Worm (Caenorhabditis elegans) whole organism, L3 larva: ENCODE results near the gene dod-19.

Experiments
- R02D3.7 ChIP-seq: fragments of 150-350 bp; optimal IDR thresholded peaks from 2 replicates; lab custom pipeline; 2014; ENCODE audit warnings: missing biosample characterization, missing genetic modification characterization
- ZK546.5 ChIP-seq: sonication (generic microtip); optimal IDR thresholded peaks from 2 replicates; lab custom pipeline; 2017; ENCODE audit warnings: missing biosample characterization, missing genetic modification characterization
- aly-2 ChIP-seq: fragments of 150-350 bp; optimal IDR thresholded peaks from 2 replicates; lab custom pipeline; 2014; ENCODE audit warnings: missing biosample characterization, missing genetic modification characterization
- ceh-28 ChIP-seq: fragments of 150-350 bp; optimal IDR thresholded peaks from 2 replicates; lab custom pipeline; 2014; ENCODE audit warnings: missing biosample characterization, missing genetic modification reagents, missing genetic modification characterization
- ceh-9 ChIP-seq: sonication (generic microtip); optimal IDR thresholded peaks from 2 replicates; lab custom pipeline; 2018; ENCODE audit warnings: missing biosample characterization, missing genetic modification characterization
- daf-12 ChIP-seq: fragments of 150-350 bp; optimal IDR thresholded peaks from 2 replicates; lab custom pipeline; 2014; ENCODE audit warnings: missing biosample characterization, missing genetic modification reagents, missing genetic modification characterization
- egl-27 ChIP-seq: sonication (generic microtip); optimal IDR thresholded peaks from 4 replicates; lab custom pipeline; 2017; ENCODE audit warnings: missing biosample characterization, missing genetic modification reagents, missing genetic modification characterization
- elt-1 ChIP-seq: fragments of 150-350 bp; optimal IDR thresholded peaks from 2 replicates; lab custom pipeline; 2014; ENCODE audit warnings: missing biosample characterization, missing genetic modification characterization
- elt-2 ChIP-seq: sonication (generic microtip); optimal IDR thresholded peaks from 2 replicates; lab custom pipeline; 2016; ENCODE audit warnings: missing genetic modification reagents, mild to moderate bottlenecking, missing genetic modification characterization, missing compliant biosample characterization
- fkh-10 ChIP-seq: sonication (generic microtip); optimal IDR thresholded peaks from 2 replicates; lab custom pipeline; 2017; ENCODE audit warnings: missing biosample characterization, missing genetic modification reagents, missing genetic modification characterization
- fos-1 ChIP-seq: fragments of 150-350 bp; optimal IDR thresholded peaks from 2 replicates; lab custom pipeline; 2014; ENCODE audit warnings: missing biosample characterization, missing genetic modification characterization
- lin-15B ChIP-seq: fragments of 150-350 bp; optimal IDR thresholded peaks from 2 replicates; lab custom pipeline; 2014; ENCODE audit warnings: missing biosample characterization, missing genetic modification characterization
- lin-39 ChIP-seq: fragments of 150-350 bp; optimal IDR thresholded peaks from 2 replicates; lab custom pipeline; 2018; ENCODE audit warnings: missing biosample characterization, missing genetic modification reagents, missing genetic modification characterization
- mml-1 ChIP-seq: fragments of 150-350 bp; sonication (generic microtip); optimal IDR thresholded peaks from 3 replicates; lab custom pipeline; 2014; ENCODE audit warnings: missing biosample characterization, missing genetic modification characterization
- nfya-1 ChIP-seq: sonication (generic microtip); optimal IDR thresholded peaks from 2 replicates; lab custom pipeline; 2017; ENCODE audit warnings: missing genetic modification characterization, mild to moderate bottlenecking, missing compliant biosample characterization, antibody characterized with exemption, moderate library complexity; ENCODE audit not compliant: insufficient read depth
- nhr-11 ChIP-seq: fragments of 150-350 bp; optimal IDR thresholded peaks from 2 replicates; lab custom pipeline; 2014; ENCODE audit warnings: missing biosample characterization, missing genetic modification characterization
- nhr-12 ChIP-seq: fragments of 150-350 bp; optimal IDR thresholded peaks from 2 replicates; lab custom pipeline; 2014; ENCODE audit warnings: missing biosample characterization, missing genetic modification characterization
- nhr-25 ChIP-seq: sonication (generic microtip); optimal IDR thresholded peaks from 2 replicates; lab custom pipeline; 2017; ENCODE audit warnings: missing biosample characterization, missing genetic modification characterization
- nhr-43 ChIP-seq: sonication (generic microtip); optimal IDR thresholded peaks from 2 replicates; lab custom pipeline; 2016; ENCODE audit warnings: mild to moderate bottlenecking, missing genetic modification characterization, missing compliant biosample characterization; ENCODE audit not compliant: poor library complexity, severe bottlenecking
- nhr-67 ChIP-seq: fragments of 150-350 bp; optimal IDR thresholded peaks from 2 replicates; lab custom pipeline; 2014; ENCODE audit warnings: missing biosample characterization, missing genetic modification characterization
- nhr-76 ChIP-seq: fragments of 150-350 bp; sonication (generic microtip); optimal IDR thresholded peaks from 5 replicates; lab custom pipeline; 2014; ENCODE audit warnings: missing biosample characterization, missing genetic modification characterization
- pqm-1 ChIP-seq: fragments of 150-350 bp; optimal IDR thresholded peaks from 2 replicates; lab custom pipeline; 2017; ENCODE audit warnings: missing biosample characterization, missing genetic modification characterization, inconsistent platforms
- skn-1 ChIP-seq: fragments of 150-350 bp; optimal IDR thresholded peaks from 2 replicates; lab custom pipeline; 2014; ENCODE audit warnings: missing biosample characterization, missing genetic modification characterization
- unc-39 ChIP-seq: sonication (generic microtip); optimal IDR thresholded peaks from 4 replicates; lab custom pipeline; 2017; ENCODE audit warnings: missing biosample characterization, missing genetic modification characterization
- zag-1 ChIP-seq: fragments of 150-350 bp; optimal IDR thresholded peaks from 2 replicates; lab custom pipeline; 2014; ENCODE audit warnings: missing biosample characterization, missing genetic modification characterization

dod-19 gene

DNA sequence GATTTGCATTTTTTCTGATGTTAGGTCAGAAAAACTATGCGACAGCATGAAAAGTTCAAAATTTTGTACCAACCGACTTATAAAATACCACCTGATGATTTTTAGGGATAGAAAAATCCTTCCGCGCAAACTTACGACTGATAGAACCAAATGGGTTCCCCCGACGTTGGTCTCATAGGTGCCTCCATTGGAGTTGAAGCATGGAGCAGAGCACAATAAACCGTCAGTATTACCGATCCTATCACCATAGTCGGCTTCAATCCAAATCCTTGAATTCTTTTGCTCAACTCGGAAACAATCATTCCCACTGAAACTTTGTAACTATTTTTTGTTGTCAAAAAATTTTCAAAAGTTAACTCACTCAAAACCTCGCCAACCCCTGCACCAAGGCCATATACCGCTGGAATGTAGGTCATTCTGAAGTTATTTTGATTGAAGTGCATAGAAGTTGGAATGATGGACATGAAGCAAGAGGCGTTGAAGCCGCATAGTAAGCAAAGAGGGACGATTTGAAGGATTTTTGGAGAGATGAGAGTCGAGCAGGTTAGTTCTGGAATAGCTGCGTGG, 24.7 kb upstream of the dod-19 start:
- TF ChIP-seq mml-1 (no peak), nhr-12 (tag; lab: Kevin White, UChicago) (no peak), nhr-25 (tag; lab: Kevin White, UChicago) (no peak), nhr-76 (no peak), fkh-10 (GFP tag; lab: Kevin White, UChicago) (no peak), lin-39 (no peak), nhr-11 (tag; lab: Kevin White, UChicago) (no peak), ceh-28 (no peak), pqm-1 (tag; lab: Kevin White, UChicago) (no peak), nfya-1 (tag; lab: Kevin White, UChicago) (no peak), nhr-43 (tag; lab: Kevin White, UChicago) (no peak), zag-1 (tag; lab: Kevin White, UChicago) (no peak), R02D3.7 (tag; lab: Kevin White, UChicago) (no peak), egl-27 (tag; lab: Kevin White, UChicago) (no peak)
- TF ChIP-seq, all 47 proteins: peak for 0

DNA sequence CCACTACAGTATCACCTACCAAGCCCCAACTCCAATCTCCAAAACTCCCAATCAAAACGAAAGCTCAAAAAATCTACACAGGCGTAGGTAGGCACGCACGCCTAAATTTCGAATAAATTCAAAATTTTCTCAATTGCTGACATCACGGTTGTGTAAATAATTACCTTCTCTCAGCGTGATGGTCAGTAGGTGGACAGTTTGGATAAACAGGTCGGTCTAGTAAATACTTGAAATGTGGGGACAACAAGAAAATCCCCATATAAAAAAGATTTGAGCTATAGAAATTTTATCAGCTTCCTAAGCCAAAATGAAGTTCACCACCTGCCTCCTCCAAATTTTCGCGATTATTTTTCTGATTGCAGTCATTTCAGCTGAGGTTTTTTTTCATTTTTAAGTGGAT, 23.5 kb upstream of the dod-19 start, which contains the start of gene B0554.1:
Gene B0554.1 (plus strand): TSS at position 301 of the 400 bp plus-strand sequence.
- no peak for TF ChIP-seq nhr-12 (tag; lab: Kevin White, UChicago)
- no peak for TF ChIP-seq skn-1 (tag; lab: Kevin White, UChicago)
- no peak for TF ChIP-seq nhr-11 (tag; lab: Kevin White, UChicago)
- TF ChIP-seq ceh-28 = no peak
- TF ChIP-seq R02D3.7 (tag; lab: Kevin White, UChicago) = no peak
- TF ChIP-seq fos-1 (tag; lab: Kevin White, UChicago) = no peak
- TF ChIP-seq aly-2 (tag; lab: Kevin White, UChicago) = no peak
- TF ChIP-seq fkh-10 (GFP tag; lab: Kevin White, UChicago) = no peak
- no peak for TF ChIP-seq nfya-1 (tag; lab: Kevin White, UChicago)

DNA sequence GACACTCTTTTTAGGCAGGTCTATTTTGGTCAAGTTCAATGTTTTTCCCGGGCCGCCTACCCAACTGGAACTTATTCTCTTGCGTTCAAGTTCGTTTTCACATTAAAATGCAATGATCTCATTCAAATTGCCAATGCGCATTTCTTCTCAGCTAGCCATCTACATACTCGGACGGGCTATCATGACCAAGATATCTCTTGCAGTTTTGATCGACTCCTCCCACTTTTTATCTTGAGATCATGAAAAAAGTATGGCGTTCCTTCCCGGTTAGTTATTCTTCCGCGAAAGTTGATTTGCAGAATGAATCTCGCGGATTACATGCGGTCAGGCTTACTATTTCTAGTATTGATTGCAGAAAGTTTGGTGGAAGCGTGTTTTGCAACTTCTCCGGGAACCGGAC, 19.3 kb upstream of the dod-19 start, which contains the start of gene B0554.2:
Gene B0554.2 (plus strand): TSS at position 301 of the 400 bp plus-strand sequence.
- no peak for TF ChIP-seq aly-2 (tag; lab: Kevin White, UChicago)
- TF ChIP-seq elt-1 = no peak
- TF ChIP-seq, all 47 proteins: peak for 0

DNA sequence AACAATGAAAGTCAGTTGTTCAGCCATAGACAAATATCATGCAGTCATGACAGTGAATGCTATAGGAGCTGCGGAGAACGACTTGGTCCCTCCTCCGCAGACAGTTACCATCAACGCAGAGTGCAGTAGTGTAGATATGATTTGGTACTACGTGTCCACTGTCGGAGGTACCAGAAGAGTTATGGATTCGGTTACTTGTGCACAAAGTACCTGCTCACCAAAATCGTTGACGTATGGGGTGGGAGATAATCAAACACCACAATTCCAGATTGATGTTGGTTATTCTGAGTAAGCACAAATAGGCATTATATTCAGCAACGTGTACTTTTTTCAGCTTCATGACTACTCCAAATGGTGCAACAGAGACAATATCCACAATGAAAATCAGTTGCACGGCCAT, 18.4 kb upstream of the dod-19 start:
- TF ChIP-seq zag-1 (tag; lab: Kevin White, UChicago) (no peak), nhr-67 (no peak), aly-2 (tag; lab: Kevin White, UChicago) (no peak)

DNA sequence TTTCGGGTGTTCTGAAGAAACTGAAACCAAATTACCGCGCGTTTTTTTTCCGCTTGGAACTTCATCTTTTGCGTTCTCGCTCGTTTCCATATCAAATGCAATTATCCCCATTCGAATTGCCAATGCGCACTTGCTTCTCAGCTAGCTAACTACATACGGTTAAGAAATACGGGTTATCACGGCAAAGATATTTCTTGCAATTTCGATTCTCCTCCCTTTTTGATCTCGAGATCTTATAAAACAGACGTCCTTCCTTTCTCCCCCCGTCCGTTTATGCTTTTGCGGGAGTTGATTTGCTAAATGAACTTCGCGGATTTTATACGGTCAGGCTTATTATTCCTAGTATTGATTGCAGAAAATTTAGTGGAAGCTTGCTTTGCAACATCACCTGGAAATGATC, 14.3 kb upstream of the dod-19 start, which contains the start of gene B0554.4:
Gene B0554.4 (plus strand): TSS at position 301 of the 400 bp plus-strand sequence.
- TF ChIP-seq ZK546.5 (tag; lab: Kevin White, UChicago) (no peak), zag-1 (tag; lab: Kevin White, UChicago) (no peak), nfya-1 (tag; lab: Kevin White, UChicago) (no peak), unc-39 (tag; lab: Kevin White, UChicago) (no peak), daf-12 (tag; lab: Kevin White, UChicago) (no peak)
- TF ChIP-seq, all 47 proteins: peak for 0

DNA sequence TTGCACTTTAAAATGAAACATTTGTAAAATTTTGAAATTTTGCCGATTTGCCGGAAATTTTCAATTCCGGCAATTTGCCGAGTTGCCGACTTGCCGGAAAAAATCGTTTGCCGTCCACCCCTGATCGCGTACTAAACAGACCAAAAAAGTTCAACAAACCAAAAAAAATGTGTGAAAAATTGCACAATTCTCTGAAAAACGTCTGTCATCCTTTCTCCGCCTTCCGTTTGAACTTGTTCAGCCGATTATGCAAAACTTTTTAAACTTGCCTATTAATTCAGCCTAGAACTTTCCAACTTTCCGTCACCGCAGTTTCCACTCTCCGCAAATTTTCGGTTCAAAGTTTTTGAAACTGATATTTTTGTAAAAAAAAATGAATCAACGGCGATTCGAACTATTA, 9.6 kb upstream of the dod-19 start, which contains the start of gene B0554.5:
Gene B0554.5 (plus strand): TSS at position 301 of the 400 bp plus-strand sequence.
- TF ChIP-seq mml-1 (no peak), lin-39 (no peak), lin-15B (tag; lab: Kevin White, UChicago) (no peak), fos-1 (tag; lab: Kevin White, UChicago) (no peak), elt-2 (no peak)
- TF ChIP-seq, all 47 proteins: peak for 0

DNA sequence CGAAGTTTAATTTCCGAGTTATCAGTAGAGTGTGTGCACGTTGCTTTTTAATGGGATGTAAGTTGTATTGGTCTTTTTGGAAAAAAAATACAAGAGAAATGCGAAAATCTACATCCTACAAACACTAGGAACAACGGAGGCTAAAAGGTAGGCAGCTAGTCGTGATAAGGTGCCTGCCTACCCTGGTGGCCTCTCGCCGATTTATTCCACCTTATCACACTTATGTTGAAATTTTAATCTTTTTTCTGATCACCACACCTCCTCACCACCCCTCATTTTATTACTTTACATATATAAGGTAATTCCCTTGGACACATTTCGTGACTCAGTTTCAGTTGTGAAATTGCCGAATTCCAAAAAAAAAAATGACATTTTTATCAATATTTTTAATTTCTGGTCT, 7.6 kb upstream of the dod-19 start, which contains the start of gene dod-20:
Gene dod-20 (plus strand): TSS at position 301 of the 400 bp plus-strand sequence.
- TF ChIP-seq ceh-9 = no peak
- TF ChIP-seq nfya-1 (tag; lab: Kevin White, UChicago) = no peak
- peak; percentile 61 for TF ChIP-seq elt-2
- no peak for TF ChIP-seq nhr-25 (tag; lab: Kevin White, UChicago)
- TF ChIP-seq, all 47 proteins: peak for 1
